Worm (Caenorhabditis elegans): Measurements from ENCODE around the gene C33A12.19.

C33A12.19 gene

ce11 chrIV:9513360-9513777 is 3.4 kb upstream of the C33A12.19 start:
- no peak for TF ChIP-seq ztf-29 (GFP tag; IDR thresholded peaks at IDR 0.05)
- no peak for TF ChIP-seq ztf-23 (GFP tag; IDR thresholded peaks at IDR 0.05)
- no peak for TF ChIP-seq T22C8.4 (GFP tag; IDR thresholded peaks at IDR 0.05)
- TF ChIP-seq ref-1 (GFP tag; conservative IDR thresholded peaks at IDR 0.05) = no peak
- TF ChIP-seq flt-1 (GFP tag; IDR thresholded peaks at IDR 0.05) = no peak
- no peak for TF ChIP-seq tab-1 (GFP tag; IDR thresholded peaks at IDR 0.05)
- TF ChIP-seq med-1 (GFP tag; optimal IDR thresholded peaks at IDR 0.05; ENCODE audit: insufficient read depth) = no peak
- no peak for TF ChIP-seq klf-2 (GFP tag; conservative IDR thresholded peaks at IDR 0.05)
- no peak for TF ChIP-seq cog-1 (tag; optimal IDR thresholded peaks at IDR 0.05)

ce11 chrIV:9514132-9514531 is 2.7 kb upstream of the C33A12.19 start:
- TF ChIP-seq ztf-29 (GFP tag; IDR thresholded peaks at IDR 0.05) = no peak
- no peak for TF ChIP-seq klf-2 (GFP tag; conservative IDR thresholded peaks at IDR 0.05)
- TF ChIP-seq tab-1 (GFP tag; IDR thresholded peaks at IDR 0.05) = no peak
- no peak for TF ChIP-seq T22C8.4 (GFP tag; IDR thresholded peaks at IDR 0.05)
- no peak for TF ChIP-seq ref-1 (GFP tag; conservative IDR thresholded peaks at IDR 0.05)
- TF ChIP-seq ztf-23 (GFP tag; IDR thresholded peaks at IDR 0.05) = no peak
- TF ChIP-seq cog-1 (tag; optimal IDR thresholded peaks at IDR 0.05) = no peak
- TF ChIP-seq flt-1 (GFP tag; IDR thresholded peaks at IDR 0.05) = no peak
- TF ChIP-seq med-1 (GFP tag; optimal IDR thresholded peaks at IDR 0.05; ENCODE audit: insufficient read depth) = no peak

ce11 chrIV:9518608-9519007 is 1.8 kb downstream of the C33A12.19 start, which contains the start of gene nlp-35:
Gene nlp-35 (minus strand): TSS chrIV:9518926.
- no peak for TF ChIP-seq cog-1 (tag; optimal IDR thresholded peaks at IDR 0.05)
- no peak for TF ChIP-seq klf-2 (GFP tag; conservative IDR thresholded peaks at IDR 0.05)
- no peak for TF ChIP-seq tab-1 (GFP tag; IDR thresholded peaks at IDR 0.05)
- TF ChIP-seq ztf-23 (GFP tag; IDR thresholded peaks at IDR 0.05) = no peak
- no peak for TF ChIP-seq T22C8.4 (GFP tag; IDR thresholded peaks at IDR 0.05)
- no peak for TF ChIP-seq ref-1 (GFP tag; conservative IDR thresholded peaks at IDR 0.05)
- TF ChIP-seq flt-1 (GFP tag; IDR thresholded peaks at IDR 0.05) = no peak
- no peak for TF ChIP-seq ztf-29 (GFP tag; IDR thresholded peaks at IDR 0.05)
- TF ChIP-seq med-1 (GFP tag; optimal IDR thresholded peaks at IDR 0.05; ENCODE audit: insufficient read depth) = no peak

- TF ChIP-seq flt-1 (GFP tag; IDR thresholded peaks at IDR 0.05) = no peak
- TF ChIP-seq ztf-29 (GFP tag; IDR thresholded peaks at IDR 0.05) = no peak
- TF ChIP-seq cog-1 (tag; optimal IDR thresholded peaks at IDR 0.05) = no peak
- TF ChIP-seq ztf-23 (GFP tag; IDR thresholded peaks at IDR 0.05) = no peak
- no peak for TF ChIP-seq T22C8.4 (GFP tag; IDR thresholded peaks at IDR 0.05)
Measured at ce11 chrIV:9520629-9521028, 3.8 kb downstream of the C33A12.19 start.

- TF ChIP-seq cog-1 (tag; optimal IDR thresholded peaks at IDR 0.05) (no peak), klf-2 (GFP tag; conservative IDR thresholded peaks at IDR 0.05) (no peak), flt-1 (GFP tag; IDR thresholded peaks at IDR 0.05) (no peak)
Measured at ce11 chrIV:9523139-9523538, 6.3 kb downstream of the C33A12.19 start.

- TF ChIP-seq ztf-29 (GFP tag; IDR thresholded peaks at IDR 0.05) (no peak), ref-1 (GFP tag; conservative IDR thresholded peaks at IDR 0.05) (no peak), klf-2 (GFP tag; conservative IDR thresholded peaks at IDR 0.05) (no peak), T22C8.4 (GFP tag; IDR thresholded peaks at IDR 0.05) (no peak), med-1 (GFP tag; optimal IDR thresholded peaks at IDR 0.05; ENCODE audit: insufficient read depth) (no peak), ztf-23 (GFP tag; IDR thresholded peaks at IDR 0.05) (no peak)
Measured at ce11 chrIV:9524849-9525460, 8.2 kb downstream of the C33A12.19 start, which contains the start of gene ndua-5. Gene ndua-5 (minus strand): TSS chrIV:9524899.

ce11 chrIV:9525682-9526416 is 9.1 kb downstream of the C33A12.19 start, which contains the start of gene elo-1:
Gene elo-1 (plus strand): TSS chrIV:9526366.
- TF ChIP-seq klf-2 (GFP tag; conservative IDR thresholded peaks at IDR 0.05) (no peak), cog-1 (tag; optimal IDR thresholded peaks at IDR 0.05) (no peak), ztf-29 (GFP tag; IDR thresholded peaks at IDR 0.05) (no peak), ref-1 (GFP tag; conservative IDR thresholded peaks at IDR 0.05) (no peak), tab-1 (GFP tag; IDR thresholded peaks at IDR 0.05) (no peak), T22C8.4 (GFP tag; IDR thresholded peaks at IDR 0.05) (no peak), ztf-23 (GFP tag; IDR thresholded peaks at IDR 0.05) (no peak), med-1 (GFP tag; optimal IDR thresholded peaks at IDR 0.05; ENCODE audit: insufficient read depth) (no peak), flt-1 (GFP tag; IDR thresholded peaks at IDR 0.05) (no peak)

- no peak for TF ChIP-seq ref-1 (GFP tag; conservative IDR thresholded peaks at IDR 0.05)
- no peak for TF ChIP-seq cog-1 (tag; optimal IDR thresholded peaks at IDR 0.05)
- TF ChIP-seq ztf-29 (GFP tag; IDR thresholded peaks at IDR 0.05) = no peak
- TF ChIP-seq ztf-23 (GFP tag; IDR thresholded peaks at IDR 0.05) = no peak
- no peak for TF ChIP-seq tab-1 (GFP tag; IDR thresholded peaks at IDR 0.05)
- no peak for TF ChIP-seq klf-2 (GFP tag; conservative IDR thresholded peaks at IDR 0.05)
- TF ChIP-seq T22C8.4 (GFP tag; IDR thresholded peaks at IDR 0.05) = no peak
- no peak for TF ChIP-seq med-1 (GFP tag; optimal IDR thresholded peaks at IDR 0.05; ENCODE audit: insufficient read depth)
- no peak for TF ChIP-seq flt-1 (GFP tag; IDR thresholded peaks at IDR 0.05)
Measured at ce11 chrIV:9527002-9527401, 10.2 kb downstream of the C33A12.19 start.

- no peak for TF ChIP-seq klf-2 (GFP tag; conservative IDR thresholded peaks at IDR 0.05)
- no peak for TF ChIP-seq ztf-23 (GFP tag; IDR thresholded peaks at IDR 0.05)
- TF ChIP-seq med-1 (GFP tag; optimal IDR thresholded peaks at IDR 0.05; ENCODE audit: insufficient read depth) = no peak
- TF ChIP-seq tab-1 (GFP tag; IDR thresholded peaks at IDR 0.05) = no peak
- no peak for TF ChIP-seq T22C8.4 (GFP tag; IDR thresholded peaks at IDR 0.05)
- TF ChIP-seq ztf-29 (GFP tag; IDR thresholded peaks at IDR 0.05) = no peak
- no peak for TF ChIP-seq flt-1 (GFP tag; IDR thresholded peaks at IDR 0.05)
- no peak for TF ChIP-seq cog-1 (tag; optimal IDR thresholded peaks at IDR 0.05)
- TF ChIP-seq ref-1 (GFP tag; conservative IDR thresholded peaks at IDR 0.05) = no peak
Measured at ce11 chrIV:9529647-9530046, 12.8 kb downstream of the C33A12.19 start, which contains the start of gene elo-7. Gene elo-7 (plus strand): TSS chrIV:9529947.
